Worm (Caenorhabditis elegans) whole organism, L4 larva: Measurements from ENCODE around the gene C32D5.4.

Source experiments
- F10B5.3 ChIP-seq: sonication (generic microtip); optimal IDR thresholded peaks from 2 replicates; lab custom pipeline; 2016; ENCODE audit warnings: mild to moderate bottlenecking, missing genetic modification characterization, missing compliant biosample characterization
- F37D6.2 ChIP-seq: sonication (generic microtip); optimal IDR thresholded peaks from 2 replicates; lab custom pipeline; 2016; ENCODE audit warnings: mild to moderate bottlenecking, missing genetic modification characterization, missing compliant biosample characterization
- Y48G9A.11 ChIP-seq: fragments of 200-800 bp; sonication (Bioruptor generic); IDR thresholded peaks from 2 replicates; pipeline ENCODE4 v1.3.6; 2022; ENCODE audit warnings: missing genetic modification reagents, missing genetic modification characterization, missing compliant biosample characterization
- ZK337.2 ChIP-seq: fragments of 200-800 bp; sonication (Bioruptor generic); IDR thresholded peaks from 2 replicates; pipeline ENCODE4 v1.3.6; 2022; ENCODE audit warnings: missing genetic modification reagents, missing genetic modification characterization, missing compliant biosample characterization
- aha-1 ChIP-seq: fragments of 150-350 bp; peaks from one replicate; lab custom pipeline; 2014; ENCODE audit warnings: missing biosample characterization, missing genetic modification characterization
- arid-1 ChIP-seq: fragments of 200-800 bp; sonication (Bioruptor generic); conservative IDR thresholded peaks from 2 replicates; pipeline ENCODE4 v1.3.6; 2022; ENCODE audit warnings: missing genetic modification reagents, missing genetic modification characterization, missing compliant biosample characterization
- daf-16 ChIP-seq, 3 experiments: sonication (generic microtip); optimal IDR thresholded peaks; 2 replicates each; lab custom pipeline; 2016 to 2017; ENCODE audit warnings: missing genetic modification characterization in 3 of 3, missing genetic modification reagents in 3 of 3, mild to moderate bottlenecking in 2 of 3, missing compliant biosample characterization in 2 of 3, missing biosample characterization in 1 of 3, moderate library complexity in 1 of 3
- dmd-6 ChIP-seq: fragments of 200-800 bp; sonication (Bioruptor generic); IDR thresholded peaks from 2 replicates; pipeline ENCODE4 v1.3.6; 2022; ENCODE audit warnings: missing genetic modification reagents, missing genetic modification characterization, missing compliant biosample characterization
- dmd-9 ChIP-seq: fragments of 200-800 bp; sonication (Bioruptor generic); IDR thresholded peaks from 2 replicates; pipeline ENCODE4 v1.3.6; 2022; ENCODE audit warnings: missing genetic modification reagents, missing genetic modification characterization, missing compliant biosample characterization
- dpl-1 ChIP-seq: fragments of 150-350 bp; optimal IDR thresholded peaks from 2 replicates; lab custom pipeline; 2014; ENCODE audit warnings: missing biosample characterization, missing genetic modification reagents, missing genetic modification characterization
- duxl-1 ChIP-seq: sonication (generic microtip); optimal IDR thresholded peaks from 2 replicates; lab custom pipeline; 2016; ENCODE audit warnings: mild to moderate bottlenecking, missing genetic modification characterization, moderate library complexity, missing compliant biosample characterization; ENCODE audit not compliant: poor library complexity
- dve-1 ChIP-seq: sonication (generic microtip); optimal IDR thresholded peaks from 2 replicates; lab custom pipeline; 2017; ENCODE audit warnings: antibody characterized with exemption, mild to moderate bottlenecking, missing genetic modification characterization, missing compliant biosample characterization; ENCODE audit not compliant: insufficient read depth
- egl-27 ChIP-seq: sonication (generic microtip); optimal IDR thresholded peaks from 3 replicates; lab custom pipeline; 2017; ENCODE audit warnings: missing biosample characterization, missing genetic modification reagents, missing genetic modification characterization
- fkh-10 ChIP-seq: fragments of 150-350 bp; optimal IDR thresholded peaks from 2 replicates; lab custom pipeline; 2014; ENCODE audit warnings: missing biosample characterization, missing genetic modification reagents, missing genetic modification characterization
- fos-1 ChIP-seq: fragments of 150-350 bp; optimal IDR thresholded peaks from 2 replicates; lab custom pipeline; 2014; ENCODE audit warnings: missing biosample characterization, missing genetic modification characterization
- hif-1 ChIP-seq, 2 experiments: sonication (generic microtip); optimal IDR thresholded peaks; 2 replicates each; lab custom pipeline; 2016 to 2017; ENCODE audit warnings: missing compliant biosample characterization in 2 of 2, missing genetic modification characterization in 2 of 2, missing genetic modification reagents in 2 of 2, missing genotype in 2 of 2, mild to moderate bottlenecking in 1 of 2
- hlh-30 ChIP-seq: sonication (generic microtip); optimal IDR thresholded peaks from 2 replicates; lab custom pipeline; 2017; ENCODE audit warnings: antibody characterized with exemption, mild to moderate bottlenecking, missing genetic modification characterization, missing compliant biosample characterization; ENCODE audit not compliant: insufficient read depth
- hmg-1.1 ChIP-seq: fragments of 200-800 bp; sonication (Bioruptor generic); IDR thresholded peaks from 2 replicates; pipeline ENCODE4 v1.3.6; 2022; ENCODE audit warnings: missing genetic modification reagents, missing genetic modification characterization, missing compliant biosample characterization
- lin-13 ChIP-seq: fragments of 150-350 bp; optimal IDR thresholded peaks from 2 replicates; lab custom pipeline; 2014; ENCODE audit warnings: missing biosample characterization, missing genetic modification reagents, missing genetic modification characterization
- lin-15B ChIP-seq: fragments of 150-350 bp; sonication (generic microtip); optimal IDR thresholded peaks from 3 replicates; lab custom pipeline; 2014; ENCODE audit warnings: missing biosample characterization, missing genetic modification characterization
- lin-29 ChIP-seq: fragments of 200-800 bp; sonication (Bioruptor generic); IDR thresholded peaks from 2 replicates; pipeline ENCODE4 v1.3.6; 2022; ENCODE audit warnings: missing genetic modification reagents, missing genetic modification characterization, missing compliant biosample characterization
- lin-39 ChIP-seq: fragments of 150-350 bp; optimal IDR thresholded peaks from 2 replicates; lab custom pipeline; 2014; ENCODE audit warnings: missing biosample characterization, missing genetic modification reagents, missing genetic modification characterization
- mep-1 ChIP-seq: fragments of 150-350 bp; sonication (generic microtip); optimal IDR thresholded peaks from 3 replicates; lab custom pipeline; 2014; ENCODE audit warnings: missing biosample characterization, missing genetic modification characterization
- mes-2 ChIP-seq: sonication (generic microtip); optimal IDR thresholded peaks from 2 replicates; lab custom pipeline; 2016; ENCODE audit warnings: missing genotype, mild to moderate bottlenecking, missing genetic modification characterization, missing compliant biosample characterization; ENCODE audit not compliant: poor library complexity, severe bottlenecking
- nhr-11 ChIP-seq: fragments of 150-350 bp; optimal IDR thresholded peaks from 2 replicates; lab custom pipeline; 2014; ENCODE audit warnings: missing biosample characterization, missing genetic modification characterization
- nhr-25 ChIP-seq: sonication (generic microtip); optimal IDR thresholded peaks from 2 replicates; lab custom pipeline; 2017; ENCODE audit warnings: missing genetic modification characterization, mild to moderate bottlenecking, missing compliant biosample characterization, antibody characterized with exemption, moderate library complexity, borderline replicate concordance; ENCODE audit not compliant: insufficient read depth
- nhr-28 ChIP-seq: fragments of 150-350 bp; optimal IDR thresholded peaks from 2 replicates; lab custom pipeline; 2014; ENCODE audit warnings: missing biosample characterization, missing genetic modification characterization
- nhr-42 ChIP-seq: fragments of 200-800 bp; sonication (Bioruptor generic); IDR thresholded peaks from 2 replicates; pipeline ENCODE4 v1.3.6; 2022; ENCODE audit warnings: missing genetic modification characterization, missing compliant biosample characterization
- nhr-76 ChIP-seq: fragments of 150-350 bp; optimal IDR thresholded peaks from 2 replicates; lab custom pipeline; 2014; ENCODE audit warnings: missing biosample characterization, missing genetic modification characterization
- rbr-2 ChIP-seq: sonication (generic microtip); optimal IDR thresholded peaks from 2 replicates; lab custom pipeline; 2016; ENCODE audit warnings: missing genotype, missing genetic modification characterization, missing compliant biosample characterization
- sdz-12 ChIP-seq: fragments of 200-800 bp; sonication (Bioruptor generic); optimal IDR thresholded peaks from 2 replicates; lab custom pipeline; 2018; ENCODE audit warnings: mild to moderate bottlenecking, missing genetic modification characterization, missing compliant biosample characterization
- set-16 ChIP-seq: fragments of 200-800 bp; sonication (Bioruptor generic); IDR thresholded peaks from 2 replicates; pipeline ENCODE4 v1.3.6; 2022; ENCODE audit warnings: missing genetic modification reagents, missing genetic modification characterization, missing compliant biosample characterization
- skn-1 ChIP-seq: fragments of 150-350 bp; optimal IDR thresholded peaks from 2 replicates; lab custom pipeline; 2014; ENCODE audit warnings: missing biosample characterization, missing genetic modification characterization
- snpc-4 ChIP-seq: fragments of 150-350 bp; optimal IDR thresholded peaks from 2 replicates; lab custom pipeline; 2014; ENCODE audit warnings: missing biosample characterization, missing genetic modification characterization
- spr-3 ChIP-seq: fragments of 200-800 bp; sonication (Bioruptor generic); optimal IDR thresholded peaks from 2 replicates; lab custom pipeline; 2018; ENCODE audit warnings: mild to moderate bottlenecking, missing genetic modification characterization, missing compliant biosample characterization
- tra-1 ChIP-seq: fragments of 200-800 bp; sonication (Bioruptor generic); IDR thresholded peaks from 2 replicates; pipeline ENCODE4 v1.3.6; 2022; ENCODE audit warnings: missing genetic modification reagents, missing genetic modification characterization, missing compliant biosample characterization
- unc-39 ChIP-seq: sonication (generic microtip); optimal IDR thresholded peaks from 2 replicates; lab custom pipeline; 2017; ENCODE audit warnings: missing biosample characterization, missing genetic modification characterization
- vab-7 ChIP-seq: fragments of 200-800 bp; sonication (Bioruptor generic); IDR thresholded peaks from 2 replicates; pipeline ENCODE4 v1.3.6; 2022; ENCODE audit warnings: missing genetic modification reagents, missing genetic modification characterization, missing compliant biosample characterization
- zip-2 ChIP-seq: fragments of 150-350 bp; optimal IDR thresholded peaks from 2 replicates; lab custom pipeline; 2014; ENCODE audit warnings: missing biosample characterization, missing genetic modification characterization
- ztf-11 ChIP-seq: fragments of 150-350 bp; optimal IDR thresholded peaks from 2 replicates; lab custom pipeline; 2014; ENCODE audit warnings: missing biosample characterization, missing genetic modification characterization
- ztf-7 ChIP-seq: fragments of 150-350 bp; optimal IDR thresholded peaks from 2 replicates; lab custom pipeline; 2014; ENCODE audit warnings: missing biosample characterization, missing genetic modification characterization

Gene C32D5.4

DNA sequence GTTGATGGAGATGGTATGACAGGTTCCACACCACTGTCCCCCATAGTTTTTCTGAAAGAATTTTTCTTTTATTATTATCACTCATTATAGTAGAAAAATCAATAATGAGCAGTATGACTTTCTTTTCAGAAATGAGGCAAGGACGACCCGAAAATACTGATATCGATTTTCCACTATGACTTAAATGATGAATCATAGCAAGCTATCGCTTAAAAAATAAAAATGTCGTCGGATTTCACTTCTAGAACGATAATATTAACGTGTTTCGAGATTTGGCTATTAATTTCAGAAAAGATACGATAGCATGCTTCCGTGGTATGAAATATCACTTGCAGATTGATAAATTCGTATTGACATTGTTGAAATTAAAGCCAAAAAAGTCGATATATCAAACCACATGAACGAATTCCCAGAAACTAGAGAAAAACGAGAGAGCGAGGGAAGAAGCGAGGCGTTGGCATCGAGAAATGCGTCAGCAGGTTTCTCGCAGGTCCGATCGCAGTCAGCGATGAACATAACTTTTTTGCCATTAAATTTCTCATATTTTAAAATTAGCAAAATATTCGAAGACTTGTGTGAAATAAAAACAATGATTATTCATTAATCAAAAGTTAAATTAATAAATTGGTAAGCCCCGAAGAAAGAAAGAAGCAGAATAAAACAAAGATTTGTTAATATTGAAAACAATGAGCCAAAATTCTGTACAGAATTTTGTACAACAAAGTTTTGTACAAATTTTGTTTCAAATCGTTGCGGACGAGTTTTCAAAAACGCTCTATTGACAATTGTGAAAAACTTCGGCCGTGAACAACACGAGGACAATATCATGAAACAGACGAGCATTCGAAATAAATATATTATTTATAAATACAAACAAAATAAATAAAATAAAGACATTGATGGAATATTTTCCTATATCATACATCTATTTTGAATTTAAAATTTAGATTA lies 32.8 kb upstream of the C32D5.4 start, which contains the start of gene C32D5.11 (continued):
- TF ChIP-seq daf-16 (GFP tag; optimal IDR thresholded peaks at IDR 0.05; lab: Kevin White, UChicago): no peak
- TF ChIP-seq daf-16 (tag; optimal IDR thresholded peaks at IDR 0.05; lab: Kevin White, UChicago): no peak
- TF ChIP-seq tra-1 (GFP tag; lab: Robert Waterston, UW): no peak
- TF ChIP-seq unc-39 (tag; lab: Kevin White, UChicago): no peak
- TF ChIP-seq mep-1 (tag; lab: Kevin White, UChicago): peak; percentile 77
- TF ChIP-seq lin-39 (tag; lab: Kevin White, UChicago): no peak
- no peak for TF ChIP-seq spr-3
- TF ChIP-seq dve-1: peak; percentile 61
- TF ChIP-seq Y48G9A.11 (GFP tag; lab: Robert Waterston, UW): no peak
- TF ChIP-seq lin-15B: no peak
- TF ChIP-seq duxl-1 (tag; lab: Kevin White, UChicago): peak; percentile 66
- TF ChIP-seq nhr-42 (GFP tag; lab: Robert Waterston, UW): no peak
- no peak for TF ChIP-seq snpc-4 (tag; lab: Kevin White, UChicago)
- peak; percentile 66 for TF ChIP-seq lin-13
- TF ChIP-seq dmd-9: no peak
- no peak for TF ChIP-seq fos-1 (tag; lab: Kevin White, UChicago)
- no peak for TF ChIP-seq egl-27
- TF ChIP-seq mes-2 (tag; lab: Kevin White, UChicago): peak; percentile 88
- TF ChIP-seq dmd-6: peak; percentile 55
- peak in 1 of 2 experiments; percentile 43 for TF ChIP-seq hif-1 (tag; optimal IDR thresholded peaks at IDR 0.05; lab: Kevin White, UChicago)
- peak; percentile 0 for TF ChIP-seq F37D6.2 (tag; lab: Kevin White, UChicago)
- TF ChIP-seq vab-7 (GFP tag; lab: Robert Waterston, UW): no peak
- TF ChIP-seq dpl-1 (GFP tag; lab: Kevin White, UChicago): peak; percentile 67
- TF ChIP-seq rbr-2: peak; percentile 69
- TF ChIP-seq lin-29 (GFP tag; lab: Robert Waterston, UW): no peak
- TF ChIP-seq ZK337.2 (GFP tag; lab: Robert Waterston, UW): 0 out of 2 replicates have a peak, but pooled peaks have one; percentile 8
- peak; percentile 70 for TF ChIP-seq nhr-28
- TF ChIP-seq fkh-10 (GFP tag; lab: Kevin White, UChicago): peak; percentile 29
- peak; percentile 60 for TF ChIP-seq nhr-11 (tag; lab: Kevin White, UChicago)
- TF ChIP-seq hmg-1.1 (GFP tag; lab: Robert Waterston, UW): peak; percentile 61; the same call in 1 of the 2 replicates
- TF ChIP-seq nhr-76 (tag; lab: Kevin White, UChicago): no peak
- peak; percentile 82 for TF ChIP-seq hlh-30 (tag; lab: Kevin White, UChicago)
- TF ChIP-seq nhr-25 (tag; lab: Kevin White, UChicago): peak; percentile 14
- TF ChIP-seq ztf-7: peak; percentile 57

DNA sequence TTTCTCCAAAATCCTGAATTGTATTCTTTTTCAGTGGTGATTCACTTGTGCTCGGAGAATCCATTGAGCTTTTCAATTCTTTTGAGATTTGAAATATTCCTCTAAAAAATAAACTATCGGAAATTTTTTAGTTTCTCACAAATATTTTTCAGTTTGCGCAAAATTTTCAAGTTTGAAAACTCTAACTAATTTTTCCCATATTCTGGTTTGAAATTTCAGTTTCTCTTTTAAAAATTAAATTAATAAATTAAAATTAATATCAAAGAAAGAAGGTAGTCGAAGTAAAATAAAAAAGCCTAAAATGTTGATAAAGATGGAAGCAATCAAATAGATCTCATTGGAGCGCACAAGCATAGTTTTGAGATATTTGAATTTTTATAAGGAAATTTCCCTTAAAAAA lies 29.0 kb upstream of the C32D5.4 start, which contains the start of gene C32D5.10:
Gene C32D5.10 (minus strand): TSS at position 101 of the 400 bp plus-strand sequence.
- TF ChIP-seq arid-1 (no peak), nhr-28 (no peak), F10B5.3 (tag; lab: Kevin White, UChicago) (no peak), set-16 (no peak), skn-1 (no peak), ztf-11 (tag; lab: Kevin White, UChicago) (no peak), aha-1 (no peak), duxl-1 (tag; lab: Kevin White, UChicago) (no peak), sdz-12 (GFP tag; lab: Kevin White, UChicago) (no peak), zip-2 (tag; lab: Kevin White, UChicago) (no peak), lin-29 (GFP tag; lab: Robert Waterston, UW) (no peak), hlh-30 (tag; lab: Kevin White, UChicago) (no peak)
